Fruit fly (Drosophila melanogaster) whole organism: ENCODE data around the gene CG14042.

Source experiments
- Dll ChIP-seq: fragments of >200 bp; optimal IDR thresholded peaks from 2 replicates; lab custom pipeline; 2017
- EcR ChIP-seq, 2 experiments: fragments of >200 bp; optimal IDR thresholded peaks; 2 replicates each; lab custom pipeline; 2017; ENCODE audit warnings: missing biosample characterization in 2 of 2, missing genetic modification characterization in 2 of 2, missing genetic modification reagents in 2 of 2
- pan ChIP-seq: fragments of >200 bp; optimal IDR thresholded peaks from 2 replicates; lab custom pipeline; 2017
- psq ChIP-seq: fragments of >200 bp; optimal IDR thresholded peaks from 2 replicates; lab custom pipeline; 2017
- usp ChIP-seq: fragments of >200 bp; optimal IDR thresholded peaks from 2 replicates; lab custom pipeline; 2017; ENCODE audit warnings: missing biosample characterization, missing genetic modification characterization, mixed read lengths

DNA sequence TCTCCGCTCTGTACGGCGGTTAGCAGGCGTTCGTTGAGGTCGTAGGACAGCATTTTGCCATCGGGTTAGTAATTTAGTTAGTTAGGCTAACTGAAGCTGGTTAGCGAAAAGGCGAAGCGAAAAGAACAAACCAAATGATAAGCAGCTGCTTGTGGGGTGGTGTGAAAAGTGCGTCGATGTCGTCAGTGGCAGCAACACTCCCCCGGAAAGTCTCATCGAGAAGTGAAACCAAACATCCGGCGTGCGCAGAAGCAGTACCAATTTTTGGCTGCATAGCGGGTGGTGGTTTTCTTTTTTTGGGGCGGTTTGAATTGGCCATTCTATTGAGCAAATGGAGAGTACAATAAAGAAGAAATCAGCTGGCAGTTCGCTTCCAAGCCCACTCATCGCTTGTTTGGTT, 13.3 kb downstream of the CG14042 start, which contains the start of gene CG9121:
- TF ChIP-seq usp = no peak
- TF ChIP-seq pan (lab: Kevin White, UChicago) = no peak
- TF ChIP-seq psq (lab: Kevin White, UChicago) = no peak
- TF ChIP-seq Dll (lab: Kevin White, UChicago) = no peak
- no peak for TF ChIP-seq EcR (GFP tag; optimal IDR thresholded peaks at IDR 0.05; lab: Kevin White, UChicago)
